Fruit fly (Drosophila melanogaster) S2 (cell line): Measurements from ENCODE around the gene CG42266.
A peak's percentile ranks its signal among the peaks of the same experiment; 100 is the strongest.

ENCODE experiments used
- CG8478 ChIP-seq: fragments of >200 bp; optimal IDR thresholded peaks from 2 replicates; lab custom pipeline; 2018
- CTCF ChIP-seq, 2 experiments: fragments of >200 bp; optimal IDR thresholded peaks; 2 replicates each; lab custom pipeline; 2018

CG42266 gene

dm6 chr2L:16329625-16330024, 10.5 kb downstream of the CG42266 start, which contains the start of gene CG4440:
Gene CG4440, plus strand, starts transcription at chr2L:16329925.
- TF ChIP-seq CTCF (optimal IDR thresholded peaks at IDR 0.05; lab: Kevin White, UChicago) (no peak), CG8478 (lab: Kevin White, UChicago) (no peak)

dm6 chr2L:16329102-16329520, 11.1 kb downstream of the CG42266 start, which contains the start of gene mRpL4:
Gene mRpL4, minus strand, starts transcription at chr2L:16329132.
- TF ChIP-seq CG8478 (lab: Kevin White, UChicago) (no peak), CTCF (optimal IDR thresholded peaks at IDR 0.05; lab: Kevin White, UChicago) (peak in 1 of 2 experiments; percentile 19)

- no peak for TF ChIP-seq CG8478 (lab: Kevin White, UChicago)
- no peak for TF ChIP-seq CTCF (optimal IDR thresholded peaks at IDR 0.05; lab: Kevin White, UChicago)
These were observed 13.3 kb downstream of the CG42266 start, which contains the start of gene CG4278 for dm6 chr2L:16326892-16327291. Gene CG4278, plus strand, starts transcription at chr2L:16327069.

- TF ChIP-seq CG8478 (lab: Kevin White, UChicago) = no peak
These were observed 14.5 kb downstream of the CG42266 start, which contains the start of gene cact for dm6 chr2L:16325515-16326257. Gene cact, minus strand, starts transcription at chr2L:16326207.

- no peak for TF ChIP-seq CG8478 (lab: Kevin White, UChicago)
- no peak for TF ChIP-seq CTCF (optimal IDR thresholded peaks at IDR 0.05; lab: Kevin White, UChicago)
These were observed 15.3 kb downstream of the CG42266 start for dm6 chr2L:16324833-16325232.

dm6 chr2L:16323544-16323943, 16.6 kb downstream of the CG42266 start:
- TF ChIP-seq CG8478 (lab: Kevin White, UChicago) = no peak
- TF ChIP-seq CTCF (optimal IDR thresholded peaks at IDR 0.05; lab: Kevin White, UChicago) = no peak

dm6 chr2L:16321872-16322631, 18.1 kb downstream of the CG42266 start:
- no peak for TF ChIP-seq CTCF (optimal IDR thresholded peaks at IDR 0.05; lab: Kevin White, UChicago)
- TF ChIP-seq CG8478 (lab: Kevin White, UChicago) = no peak

- TF ChIP-seq CTCF (optimal IDR thresholded peaks at IDR 0.05; lab: Kevin White, UChicago) (no peak), CG8478 (lab: Kevin White, UChicago) (no peak)
These were observed 19.0 kb downstream of the CG42266 start for dm6 chr2L:16321209-16321608.

dm6 chr2L:16320428-16320827, 19.7 kb downstream of the CG42266 start:
- no peak for TF ChIP-seq CTCF (optimal IDR thresholded peaks at IDR 0.05; lab: Kevin White, UChicago)
- TF ChIP-seq CG8478 (lab: Kevin White, UChicago) = no peak

- TF ChIP-seq CTCF (optimal IDR thresholded peaks at IDR 0.05; lab: Kevin White, UChicago) (no peak), CG8478 (lab: Kevin White, UChicago) (no peak)
These were observed 20.4 kb downstream of the CG42266 start for dm6 chr2L:16319743-16320142.

- no peak for TF ChIP-seq CTCF (optimal IDR thresholded peaks at IDR 0.05; lab: Kevin White, UChicago)
- TF ChIP-seq CG8478 (lab: Kevin White, UChicago) = no peak
These were observed 22.2 kb downstream of the CG42266 start for dm6 chr2L:16317777-16318610.

- TF ChIP-seq CTCF (optimal IDR thresholded peaks at IDR 0.05; lab: Kevin White, UChicago) (no peak), CG8478 (lab: Kevin White, UChicago) (no peak)
These were observed 23.0 kb downstream of the CG42266 start for dm6 chr2L:16317131-16317530.

dm6 chr2L:16316410-16316809, 23.8 kb downstream of the CG42266 start:
- TF ChIP-seq CTCF (optimal IDR thresholded peaks at IDR 0.05; lab: Kevin White, UChicago) = no peak
- no peak for TF ChIP-seq CG8478 (lab: Kevin White, UChicago)

dm6 chr2L:16315844-16316243, 24.3 kb downstream of the CG42266 start:
- TF ChIP-seq CG8478 (lab: Kevin White, UChicago) (no peak), CTCF (optimal IDR thresholded peaks at IDR 0.05; lab: Kevin White, UChicago) (no peak)
